Worm (Caenorhabditis elegans) whole organism, L1 larva: ENCODE data around the gene str-253.

ENCODE experiments used
- C04F5.9 ChIP-seq: sonication (generic microtip); optimal IDR thresholded peaks from 2 replicates; lab custom pipeline; 2016; ENCODE audit warnings: missing genetic modification characterization, missing compliant biosample characterization
- C16A3.4 ChIP-seq: fragments of 150-350 bp; optimal IDR thresholded peaks from 2 replicates; lab custom pipeline; 2014; ENCODE audit warnings: missing biosample characterization, missing genetic modification characterization
- Y116A8C.19 ChIP-seq: sonication (generic microtip); optimal IDR thresholded peaks from 2 replicates; lab custom pipeline; 2016; ENCODE audit warnings: missing compliant biosample characterization, missing genetic modification characterization, borderline replicate concordance
- aha-1 ChIP-seq: fragments of 150-350 bp; optimal IDR thresholded peaks from 2 replicates; lab custom pipeline; 2014; ENCODE audit warnings: missing biosample characterization, missing genetic modification characterization
- alr-1 ChIP-seq: fragments of 200-800 bp; sonication (Bioruptor generic); optimal IDR thresholded peaks from 2 replicates; lab custom pipeline; 2018; ENCODE audit warnings: borderline replicate concordance, mild to moderate bottlenecking, missing genetic modification characterization, missing compliant biosample characterization
- aly-2 ChIP-seq: fragments of 150-350 bp; optimal IDR thresholded peaks from 2 replicates; lab custom pipeline; 2014; ENCODE audit warnings: missing biosample characterization, missing genetic modification characterization
- ama-1 ChIP-seq: fragments of 150-350 bp; optimal IDR thresholded peaks from 2 replicates; lab custom pipeline; 2014
- blmp-1 ChIP-seq: fragments of 150-350 bp; optimal IDR thresholded peaks from 2 replicates; lab custom pipeline; 2014; ENCODE audit warnings: missing biosample characterization, missing genetic modification characterization
- ceh-88 ChIP-seq: fragments of 200-800 bp; sonication (Bioruptor generic); IDR thresholded peaks from 2 replicates; pipeline ENCODE4 v1.3.6; 2022; ENCODE audit warnings: missing genetic modification characterization, missing compliant biosample characterization
- dsc-1 ChIP-seq: sonication (generic microtip); optimal IDR thresholded peaks from 2 replicates; lab custom pipeline; 2016; ENCODE audit warnings: mild to moderate bottlenecking, missing genetic modification characterization, missing compliant biosample characterization
- efl-1 ChIP-seq, 4 experiments: fragments of 150-350 bp; optimal IDR thresholded peaks in 3 of 4; peaks in 1 of 4; 1 replicate in 1 of 4; 2 replicates in 3 of 4; lab custom pipeline; 2014; ENCODE audit warnings: missing biosample characterization in 2 of 4, missing genetic modification characterization in 2 of 4, missing genetic modification reagents in 2 of 4
- efl-3 ChIP-seq: fragments of 200-800 bp; sonication (Bioruptor generic); optimal IDR thresholded peaks from 2 replicates; lab custom pipeline; 2018; ENCODE audit warnings: mild to moderate bottlenecking, missing genetic modification characterization, missing compliant biosample characterization
- egl-13 ChIP-seq: sonication (generic microtip); optimal IDR thresholded peaks from 2 replicates; lab custom pipeline; 2016; ENCODE audit warnings: missing genotype, missing genetic modification reagents, missing genetic modification characterization, missing compliant biosample characterization
- elt-2 ChIP-seq: sonication (generic microtip); optimal IDR thresholded peaks from 2 replicates; lab custom pipeline; 2016; ENCODE audit warnings: missing genetic modification characterization, mild to moderate bottlenecking, inconsistent platforms, missing compliant biosample characterization, missing genetic modification reagents
- ets-5 ChIP-seq: fragments of 200-800 bp; sonication (Bioruptor generic); IDR thresholded peaks from 2 replicates; pipeline ENCODE4 v1.3.6; 2022; ENCODE audit warnings: missing genetic modification characterization, missing compliant biosample characterization
- fkh-10 ChIP-seq: sonication (generic microtip); optimal IDR thresholded peaks from 2 replicates; lab custom pipeline; 2017; ENCODE audit warnings: missing biosample characterization, missing genetic modification reagents, missing genetic modification characterization
- fkh-4 ChIP-seq: sonication (generic microtip); optimal IDR thresholded peaks from 2 replicates; lab custom pipeline; 2016; ENCODE audit warnings: missing compliant biosample characterization, missing genetic modification characterization, borderline replicate concordance
- fos-1 ChIP-seq: fragments of 150-350 bp; optimal IDR thresholded peaks from 2 replicates; lab custom pipeline; 2014; ENCODE audit warnings: missing biosample characterization, missing genetic modification characterization
- hlh-17 ChIP-seq: fragments of 200-800 bp; sonication (Bioruptor generic); optimal IDR thresholded peaks from 2 replicates; lab custom pipeline; 2018; ENCODE audit warnings: missing genetic modification characterization, mild to moderate bottlenecking, missing compliant biosample characterization, moderate library complexity, borderline replicate concordance
- jun-1 ChIP-seq: fragments of 150-350 bp; optimal IDR thresholded peaks from 2 replicates; lab custom pipeline; 2014; ENCODE audit warnings: missing biosample characterization, missing genetic modification reagents, missing genetic modification characterization
- lin-13 ChIP-seq: fragments of 150-350 bp; optimal IDR thresholded peaks from 2 replicates; lab custom pipeline; 2014; ENCODE audit warnings: missing biosample characterization, missing genetic modification reagents, missing genetic modification characterization
- lin-14 ChIP-seq: fragments of 200-800 bp; sonication (Bioruptor generic); optimal IDR thresholded peaks from 2 replicates; lab custom pipeline; 2018; ENCODE audit warnings: mild to moderate bottlenecking, missing genetic modification characterization, moderate library complexity, missing compliant biosample characterization
- lin-35 ChIP-seq, 2 experiments: fragments of 150-350 bp; optimal IDR thresholded peaks; 2 replicates each; lab custom pipeline; 2014; ENCODE audit warnings: missing biosample characterization in 2 of 2, missing genetic modification characterization in 2 of 2, missing genetic modification reagents in 2 of 2
- lir-3 ChIP-seq: sonication (generic microtip); optimal IDR thresholded peaks from 2 replicates; lab custom pipeline; 2016; ENCODE audit warnings: mild to moderate bottlenecking, missing genetic modification characterization, moderate library complexity, missing compliant biosample characterization; ENCODE audit not compliant: poor library complexity
- lsy-2 ChIP-seq, 2 experiments: fragments of 150-350 bp; optimal IDR thresholded peaks; 2 replicates each; lab custom pipeline; 2014; ENCODE audit warnings: missing biosample characterization in 2 of 2, missing genetic modification characterization in 2 of 2
- mab-9 ChIP-seq: fragments of 200-800 bp; sonication (Bioruptor generic); IDR thresholded peaks from 2 replicates; pipeline ENCODE4 v1.3.6; 2022; ENCODE audit warnings: missing genetic modification reagents, missing genetic modification characterization, missing compliant biosample characterization
- mef-2 ChIP-seq: fragments of 150-350 bp; optimal IDR thresholded peaks from 2 replicates; lab custom pipeline; 2014; ENCODE audit warnings: missing biosample characterization, missing genetic modification characterization
- mep-1 ChIP-seq: fragments of 150-350 bp; optimal IDR thresholded peaks from 2 replicates; lab custom pipeline; 2014; ENCODE audit warnings: missing biosample characterization, missing genetic modification characterization
- nhr-19 ChIP-seq: fragments of 200-800 bp; sonication (Bioruptor generic); conservative IDR thresholded peaks from 2 replicates; pipeline ENCODE4 v1.3.6; 2022; ENCODE audit warnings: missing genetic modification characterization, missing compliant biosample characterization
- nhr-20 ChIP-seq: sonication (generic microtip); optimal IDR thresholded peaks from 2 replicates; lab custom pipeline; 2016; ENCODE audit warnings: mild to moderate bottlenecking, missing genetic modification characterization, missing compliant biosample characterization
- nhr-28 ChIP-seq: fragments of 150-350 bp; optimal IDR thresholded peaks from 2 replicates; lab custom pipeline; 2014; ENCODE audit warnings: missing biosample characterization, missing genetic modification characterization
- nhr-84 ChIP-seq: sonication (generic microtip); optimal IDR thresholded peaks from 2 replicates; lab custom pipeline; 2017; ENCODE audit warnings: missing biosample characterization, missing genetic modification characterization
- nhr-90 ChIP-seq: sonication (generic microtip); optimal IDR thresholded peaks from 2 replicates; lab custom pipeline; 2016; ENCODE audit warnings: mild to moderate bottlenecking, missing genetic modification characterization, missing compliant biosample characterization; ENCODE audit not compliant: poor library complexity
- pqm-1 ChIP-seq: sonication (generic microtip); optimal IDR thresholded peaks from 3 replicates; lab custom pipeline; 2017; ENCODE audit warnings: missing biosample characterization, missing genetic modification characterization
- rnt-1 ChIP-seq: sonication (generic microtip); optimal IDR thresholded peaks from 2 replicates; lab custom pipeline; 2016; ENCODE audit warnings: mild to moderate bottlenecking, missing genetic modification characterization, moderate library complexity, missing compliant biosample characterization
- skn-1 ChIP-seq: fragments of 150-350 bp; optimal IDR thresholded peaks from 2 replicates; lab custom pipeline; 2014; ENCODE audit warnings: missing biosample characterization, missing genetic modification characterization
- snu-23 ChIP-seq: sonication (generic microtip); optimal IDR thresholded peaks from 2 replicates; lab custom pipeline; 2016; ENCODE audit warnings: missing genetic modification characterization, missing compliant biosample characterization
- sptf-1 ChIP-seq: fragments of 150-350 bp; optimal IDR thresholded peaks from 2 replicates; lab custom pipeline; 2014; ENCODE audit warnings: missing biosample characterization, missing genetic modification characterization
- sup-37 ChIP-seq: fragments of 200-800 bp; sonication (Bioruptor generic); optimal IDR thresholded peaks from 2 replicates; lab custom pipeline; 2018; ENCODE audit warnings: mild to moderate bottlenecking, missing genetic modification characterization, missing compliant biosample characterization
- swsn-7 ChIP-seq: sonication (generic microtip); optimal IDR thresholded peaks from 2 replicates; lab custom pipeline; 2016; ENCODE audit warnings: missing genetic modification characterization, missing compliant biosample characterization
- tbx-2 ChIP-seq: sonication (generic microtip); optimal IDR thresholded peaks from 2 replicates; lab custom pipeline; 2016; ENCODE audit warnings: missing genetic modification characterization, missing compliant biosample characterization
- unc-130 ChIP-seq: fragments of 150-350 bp; optimal IDR thresholded peaks from 2 replicates; lab custom pipeline; 2017; ENCODE audit warnings: missing biosample characterization, missing genetic modification characterization, inconsistent platforms
- unc-30 ChIP-seq: sonication (generic microtip); optimal IDR thresholded peaks from 2 replicates; lab custom pipeline; 2017; ENCODE audit warnings: missing biosample characterization, missing genetic modification characterization
- unc-62 ChIP-seq: fragments of 150-350 bp; optimal IDR thresholded peaks from 2 replicates; lab custom pipeline; 2014; ENCODE audit warnings: missing biosample characterization, missing genetic modification reagents, missing genetic modification characterization
- vab-15 ChIP-seq: sonication (generic microtip); optimal IDR thresholded peaks from 2 replicates; lab custom pipeline; 2017; ENCODE audit warnings: missing genotype, mild to moderate bottlenecking, missing genetic modification characterization, missing compliant biosample characterization
- zag-1 ChIP-seq: fragments of 150-350 bp; optimal IDR thresholded peaks from 2 replicates; lab custom pipeline; 2014; ENCODE audit warnings: missing biosample characterization, missing genetic modification characterization
- ztf-11 ChIP-seq, 2 experiments: sonication (generic microtip); optimal IDR thresholded peaks; 2 replicates each; lab custom pipeline; 2016 to 2017; ENCODE audit warnings: missing genetic modification characterization in 2 of 2, missing biosample characterization in 1 of 2, missing compliant biosample characterization in 1 of 2
- ztf-4 ChIP-seq: fragments of 150-350 bp; optimal IDR thresholded peaks from 2 replicates; lab custom pipeline; 2014; ENCODE audit warnings: missing biosample characterization, missing genetic modification characterization

str-253 gene

ce11 chrV:2216927-2217326, 37.5 kb downstream of the str-253 start:
- no peak for TF ChIP-seq nhr-28 (tag; lab: Kevin White, UChicago)
- TF ChIP-seq unc-130 (tag; lab: Kevin White, UChicago) = no peak
- TF ChIP-seq aha-1 = no peak
- TF ChIP-seq C04F5.9 (tag; lab: Kevin White, UChicago) = no peak
- no peak for TF ChIP-seq mef-2 (tag; lab: Kevin White, UChicago)
- TF ChIP-seq unc-30 (tag; lab: Kevin White, UChicago) = no peak
- TF ChIP-seq nhr-90 (tag; lab: Kevin White, UChicago) = no peak
- TF ChIP-seq mab-9 (GFP tag; lab: Robert Waterston, UW) = no peak
- TF ChIP-seq fos-1 (tag; lab: Kevin White, UChicago) = no peak
- no peak for TF ChIP-seq ztf-11 (tag; optimal IDR thresholded peaks at IDR 0.05; lab: Kevin White, UChicago)
- no peak for TF ChIP-seq swsn-7
- TF ChIP-seq egl-13 = no peak
- no peak for TF ChIP-seq pqm-1 (tag; lab: Kevin White, UChicago)

ce11 chrV:2215352-2215751, 39.1 kb downstream of the str-253 start, which contains the start of gene nstp-8:
TSS of gene nstp-8 (plus strand) at chrV:2215652.
- TF ChIP-seq blmp-1 (tag; lab: Kevin White, UChicago) (peak; percentile 30), fkh-10 (GFP tag; lab: Kevin White, UChicago) (no peak)

ce11 chrV:2214428-2215038, 39.9 kb downstream of the str-253 start, which contains the start of gene nhr-184:
TSS of gene nhr-184 (minus strand) at chrV:2214478.
- TF ChIP-seq efl-3 (GFP tag; lab: Kevin White, UChicago) (no peak), ama-1 (lab: Kevin White, UChicago) (no peak), elt-2 (tag; lab: Kevin White, UChicago) (no peak), aly-2 (tag; lab: Kevin White, UChicago) (no peak), fkh-4 (tag; lab: Kevin White, UChicago) (no peak), lin-13 (GFP tag; lab: Kevin White, UChicago) (no peak), jun-1 (tag; lab: Kevin White, UChicago) (no peak), mab-9 (GFP tag; lab: Robert Waterston, UW) (no peak), lsy-2 (tag; optimal IDR thresholded peaks at IDR 0.05; lab: Kevin White, UChicago) (peak in 1 of 2 experiments; percentile 14), lir-3 (tag; lab: Kevin White, UChicago) (no peak), unc-130 (tag; lab: Kevin White, UChicago) (no peak), C16A3.4 (tag; lab: Kevin White, UChicago) (no peak), vab-15 (tag; lab: Kevin White, UChicago) (no peak), hlh-17 (GFP tag; lab: Kevin White, UChicago) (no peak), fkh-10 (GFP tag; lab: Kevin White, UChicago) (no peak), efl-1 (optimal IDR thresholded peaks at IDR 0.05; lab: Kevin White, UChicago) (no peak), efl-1 (GFP tag; optimal IDR thresholded peaks at IDR 0.05 in 1 of 2; lab: Kevin White, UChicago) (peak in 1 of 2 experiments; percentile 54), mep-1 (tag; lab: Kevin White, UChicago) (peak; percentile 0), unc-62 (no peak), mef-2 (tag; lab: Kevin White, UChicago) (no peak), dsc-1 (no peak), pqm-1 (tag; lab: Kevin White, UChicago) (no peak), snu-23 (GFP tag; lab: Kevin White, UChicago) (peak; percentile 2), nhr-20 (tag; lab: Kevin White, UChicago) (peak; percentile 36), sptf-1 (tag; lab: Kevin White, UChicago) (no peak), ztf-4 (tag; lab: Kevin White, UChicago) (no peak), lin-14 (GFP tag; lab: Kevin White, UChicago) (no peak), alr-1 (tag; lab: Kevin White, UChicago) (no peak), ztf-11 (tag; optimal IDR thresholded peaks at IDR 0.05; lab: Kevin White, UChicago) (no peak), rnt-1 (tag; lab: Kevin White, UChicago) (no peak), nhr-84 (no peak), ceh-88 (GFP tag; lab: Robert Waterston, UW) (no peak), nhr-19 (GFP tag; lab: Robert Waterston, UW) (no peak), sup-37 (GFP tag; lab: Kevin White, UChicago) (no peak), zag-1 (tag; lab: Kevin White, UChicago) (no peak), lin-35 (GFP tag; optimal IDR thresholded peaks at IDR 0.05; lab: Kevin White, UChicago) (peak in 1 of 2 experiments; percentile 16), ets-5 (GFP tag; lab: Robert Waterston, UW) (no peak), skn-1 (tag; lab: Kevin White, UChicago) (peak; percentile 34), Y116A8C.19 (tag; lab: Kevin White, UChicago) (no peak), tbx-2 (tag; lab: Kevin White, UChicago) (no peak)
